Worm (Caenorhabditis elegans) whole organism, L1 larva: ENCODE measurements around the gene cyp-32A1.

ENCODE experiments used
- aha-1 ChIP-seq: fragments of 150-350 bp; optimal IDR thresholded peaks from 2 replicates; lab custom pipeline; 2014; ENCODE audit warnings: missing biosample characterization, missing genetic modification characterization
- alr-1 ChIP-seq: fragments of 200-800 bp; sonication (Bioruptor generic); optimal IDR thresholded peaks from 2 replicates; lab custom pipeline; 2018; ENCODE audit warnings: borderline replicate concordance, mild to moderate bottlenecking, missing genetic modification characterization, missing compliant biosample characterization
- aly-2 ChIP-seq: fragments of 150-350 bp; optimal IDR thresholded peaks from 2 replicates; lab custom pipeline; 2014; ENCODE audit warnings: missing biosample characterization, missing genetic modification characterization
- ama-1 ChIP-seq: fragments of 150-350 bp; optimal IDR thresholded peaks from 2 replicates; lab custom pipeline; 2014
- blmp-1 ChIP-seq: fragments of 150-350 bp; optimal IDR thresholded peaks from 2 replicates; lab custom pipeline; 2014; ENCODE audit warnings: missing biosample characterization, missing genetic modification characterization
- ceh-63 ChIP-seq: fragments of 200-800 bp; sonication (Bioruptor generic); optimal IDR thresholded peaks from 2 replicates; lab custom pipeline; 2018; ENCODE audit warnings: mild to moderate bottlenecking, missing genetic modification characterization, missing compliant biosample characterization
- ceh-82 ChIP-seq, 3 experiments: fragments of 150-350 bp in 1 of 3; sonication (generic microtip) in 2 of 3; optimal IDR thresholded peaks; 2 replicates each; lab custom pipeline; 2014 to 2017; ENCODE audit warnings: missing biosample characterization in 3 of 3, missing genetic modification characterization in 3 of 3
- ceh-88 ChIP-seq: fragments of 200-800 bp; sonication (Bioruptor generic); IDR thresholded peaks from 2 replicates; pipeline ENCODE4 v1.3.6; 2022; ENCODE audit warnings: missing genetic modification characterization, missing compliant biosample characterization
- ceh-90 ChIP-seq: sonication (generic microtip); optimal IDR thresholded peaks from 2 replicates; lab custom pipeline; 2016; ENCODE audit warnings: missing genetic modification characterization, missing compliant biosample characterization
- ces-1 ChIP-seq: fragments of 150-350 bp; optimal IDR thresholded peaks from 2 replicates; lab custom pipeline; 2014; ENCODE audit warnings: missing biosample characterization, missing genetic modification reagents, missing genetic modification characterization
- dsc-1 ChIP-seq: sonication (generic microtip); optimal IDR thresholded peaks from 2 replicates; lab custom pipeline; 2016; ENCODE audit warnings: mild to moderate bottlenecking, missing genetic modification characterization, missing compliant biosample characterization
- efl-1 ChIP-seq, 4 experiments: fragments of 150-350 bp; optimal IDR thresholded peaks in 3 of 4; peaks in 1 of 4; 1 replicate in 1 of 4; 2 replicates in 3 of 4; lab custom pipeline; 2014; ENCODE audit warnings: missing biosample characterization in 2 of 4, missing genetic modification characterization in 2 of 4, missing genetic modification reagents in 2 of 4
- egl-13 ChIP-seq: sonication (generic microtip); optimal IDR thresholded peaks from 2 replicates; lab custom pipeline; 2016; ENCODE audit warnings: missing genotype, missing genetic modification reagents, missing genetic modification characterization, missing compliant biosample characterization
- elt-2 ChIP-seq: sonication (generic microtip); optimal IDR thresholded peaks from 2 replicates; lab custom pipeline; 2016; ENCODE audit warnings: missing genetic modification characterization, mild to moderate bottlenecking, inconsistent platforms, missing compliant biosample characterization, missing genetic modification reagents
- ets-5 ChIP-seq: fragments of 200-800 bp; sonication (Bioruptor generic); IDR thresholded peaks from 2 replicates; pipeline ENCODE4 v1.3.6; 2022; ENCODE audit warnings: missing genetic modification characterization, missing compliant biosample characterization
- fkh-4 ChIP-seq: sonication (generic microtip); optimal IDR thresholded peaks from 2 replicates; lab custom pipeline; 2016; ENCODE audit warnings: missing compliant biosample characterization, missing genetic modification characterization, borderline replicate concordance
- fkh-8 ChIP-seq: sonication (generic microtip); optimal IDR thresholded peaks from 2 replicates; lab custom pipeline; 2016; ENCODE audit warnings: mild to moderate bottlenecking, missing genetic modification characterization, missing compliant biosample characterization
- fos-1 ChIP-seq: fragments of 150-350 bp; optimal IDR thresholded peaks from 2 replicates; lab custom pipeline; 2014; ENCODE audit warnings: missing biosample characterization, missing genetic modification characterization
- hlh-17 ChIP-seq: fragments of 200-800 bp; sonication (Bioruptor generic); optimal IDR thresholded peaks from 2 replicates; lab custom pipeline; 2018; ENCODE audit warnings: missing genetic modification characterization, mild to moderate bottlenecking, missing compliant biosample characterization, moderate library complexity, borderline replicate concordance
- hlh-4 ChIP-seq: sonication (generic microtip); optimal IDR thresholded peaks from 2 replicates; lab custom pipeline; 2016; ENCODE audit warnings: mild to moderate bottlenecking, missing genetic modification characterization, missing compliant biosample characterization
- isw-1 ChIP-seq: fragments of 200-800 bp; sonication (Bioruptor generic); IDR thresholded peaks from 2 replicates; pipeline ENCODE4 v1.3.6; 2022; ENCODE audit warnings: missing genetic modification characterization, missing compliant biosample characterization
- jun-1 ChIP-seq: fragments of 150-350 bp; optimal IDR thresholded peaks from 2 replicates; lab custom pipeline; 2014; ENCODE audit warnings: missing biosample characterization, missing genetic modification reagents, missing genetic modification characterization
- lin-14 ChIP-seq: fragments of 200-800 bp; sonication (Bioruptor generic); optimal IDR thresholded peaks from 2 replicates; lab custom pipeline; 2018; ENCODE audit warnings: mild to moderate bottlenecking, missing genetic modification characterization, moderate library complexity, missing compliant biosample characterization
- lin-15B ChIP-seq: fragments of 150-350 bp; sonication (generic microtip); optimal IDR thresholded peaks from 3 replicates; lab custom pipeline; 2014; ENCODE audit warnings: missing biosample characterization, missing genetic modification characterization
- lin-35 ChIP-seq, 2 experiments: fragments of 150-350 bp; optimal IDR thresholded peaks; 2 replicates each; lab custom pipeline; 2014; ENCODE audit warnings: missing biosample characterization in 2 of 2, missing genetic modification characterization in 2 of 2, missing genetic modification reagents in 2 of 2
- mab-9 ChIP-seq: fragments of 200-800 bp; sonication (Bioruptor generic); IDR thresholded peaks from 2 replicates; pipeline ENCODE4 v1.3.6; 2022; ENCODE audit warnings: missing genetic modification reagents, missing genetic modification characterization, missing compliant biosample characterization
- mef-2 ChIP-seq: fragments of 150-350 bp; optimal IDR thresholded peaks from 2 replicates; lab custom pipeline; 2014; ENCODE audit warnings: missing biosample characterization, missing genetic modification characterization
- nhr-11 ChIP-seq: fragments of 150-350 bp; optimal IDR thresholded peaks from 2 replicates; lab custom pipeline; 2014; ENCODE audit warnings: missing biosample characterization, missing genetic modification characterization
- nhr-237 ChIP-seq: fragments of 150-350 bp; optimal IDR thresholded peaks from 2 replicates; lab custom pipeline; 2014; ENCODE audit warnings: missing biosample characterization, missing genetic modification characterization
- nhr-47 ChIP-seq: sonication (generic microtip); optimal IDR thresholded peaks from 2 replicates; lab custom pipeline; 2016; ENCODE audit warnings: mild to moderate bottlenecking, missing genetic modification characterization, moderate library complexity, missing compliant biosample characterization
- nhr-71 ChIP-seq: sonication (generic microtip); optimal IDR thresholded peaks from 2 replicates; lab custom pipeline; 2016; ENCODE audit warnings: mild to moderate bottlenecking, missing genetic modification characterization, moderate library complexity, missing compliant biosample characterization
- nhr-76 ChIP-seq: sonication (generic microtip); optimal IDR thresholded peaks from 2 replicates; lab custom pipeline; 2017; ENCODE audit warnings: missing biosample characterization, missing genetic modification characterization
- nhr-77 ChIP-seq: fragments of 150-350 bp; optimal IDR thresholded peaks from 2 replicates; lab custom pipeline; 2014; ENCODE audit warnings: missing biosample characterization, missing genetic modification characterization
- nhr-84 ChIP-seq: sonication (generic microtip); optimal IDR thresholded peaks from 2 replicates; lab custom pipeline; 2017; ENCODE audit warnings: missing biosample characterization, missing genetic modification characterization
- pax-3 ChIP-seq: fragments of 200-800 bp; sonication (Bioruptor generic); optimal IDR thresholded peaks from 2 replicates; lab custom pipeline; 2018; ENCODE audit warnings: mild to moderate bottlenecking, missing genetic modification characterization, moderate library complexity, missing compliant biosample characterization
- pqm-1 ChIP-seq: sonication (generic microtip); optimal IDR thresholded peaks from 3 replicates; lab custom pipeline; 2017; ENCODE audit warnings: missing biosample characterization, missing genetic modification characterization
- rnt-1 ChIP-seq: sonication (generic microtip); optimal IDR thresholded peaks from 2 replicates; lab custom pipeline; 2016; ENCODE audit warnings: mild to moderate bottlenecking, missing genetic modification characterization, moderate library complexity, missing compliant biosample characterization
- snu-23 ChIP-seq: sonication (generic microtip); optimal IDR thresholded peaks from 2 replicates; lab custom pipeline; 2016; ENCODE audit warnings: missing genetic modification characterization, missing compliant biosample characterization
- sptf-1 ChIP-seq: fragments of 150-350 bp; optimal IDR thresholded peaks from 2 replicates; lab custom pipeline; 2014; ENCODE audit warnings: missing biosample characterization, missing genetic modification characterization
- tbx-2 ChIP-seq: sonication (generic microtip); optimal IDR thresholded peaks from 2 replicates; lab custom pipeline; 2016; ENCODE audit warnings: missing genetic modification characterization, missing compliant biosample characterization
- tlp-1 ChIP-seq: fragments of 150-350 bp; optimal IDR thresholded peaks from 2 replicates; lab custom pipeline; 2014; ENCODE audit warnings: missing biosample characterization, missing genetic modification characterization
- unc-30 ChIP-seq: sonication (generic microtip); optimal IDR thresholded peaks from 2 replicates; lab custom pipeline; 2017; ENCODE audit warnings: missing biosample characterization, missing genetic modification characterization
- unc-62 ChIP-seq: fragments of 150-350 bp; optimal IDR thresholded peaks from 2 replicates; lab custom pipeline; 2014; ENCODE audit warnings: missing biosample characterization, missing genetic modification reagents, missing genetic modification characterization
- unc-98 ChIP-seq: fragments of 200-800 bp; sonication (Bioruptor generic); IDR thresholded peaks from 2 replicates; pipeline ENCODE4 v1.3.6; 2022; ENCODE audit warnings: missing genetic modification characterization, missing compliant biosample characterization
- vab-15 ChIP-seq: sonication (generic microtip); optimal IDR thresholded peaks from 2 replicates; lab custom pipeline; 2017; ENCODE audit warnings: missing genotype, mild to moderate bottlenecking, missing genetic modification characterization, missing compliant biosample characterization
- xbp-1 ChIP-seq: sonication (generic microtip); optimal IDR thresholded peaks from 2 replicates; lab custom pipeline; 2016; ENCODE audit warnings: missing genetic modification characterization, missing compliant biosample characterization
- zag-1 ChIP-seq: fragments of 150-350 bp; optimal IDR thresholded peaks from 2 replicates; lab custom pipeline; 2014; ENCODE audit warnings: missing biosample characterization, missing genetic modification characterization
- zip-4 ChIP-seq: fragments of 200-800 bp; sonication (Bioruptor generic); optimal IDR thresholded peaks from 2 replicates; lab custom pipeline; 2018; ENCODE audit warnings: mild to moderate bottlenecking, missing genetic modification characterization, moderate library complexity, missing compliant biosample characterization
- ztf-11 ChIP-seq, 2 experiments: sonication (generic microtip); optimal IDR thresholded peaks; 2 replicates each; lab custom pipeline; 2016 to 2017; ENCODE audit warnings: missing genetic modification characterization in 2 of 2, missing biosample characterization in 1 of 2, missing compliant biosample characterization in 1 of 2
- ztf-4 ChIP-seq: fragments of 150-350 bp; optimal IDR thresholded peaks from 2 replicates; lab custom pipeline; 2014; ENCODE audit warnings: missing biosample characterization, missing genetic modification characterization

cyp-32A1 gene

DNA sequence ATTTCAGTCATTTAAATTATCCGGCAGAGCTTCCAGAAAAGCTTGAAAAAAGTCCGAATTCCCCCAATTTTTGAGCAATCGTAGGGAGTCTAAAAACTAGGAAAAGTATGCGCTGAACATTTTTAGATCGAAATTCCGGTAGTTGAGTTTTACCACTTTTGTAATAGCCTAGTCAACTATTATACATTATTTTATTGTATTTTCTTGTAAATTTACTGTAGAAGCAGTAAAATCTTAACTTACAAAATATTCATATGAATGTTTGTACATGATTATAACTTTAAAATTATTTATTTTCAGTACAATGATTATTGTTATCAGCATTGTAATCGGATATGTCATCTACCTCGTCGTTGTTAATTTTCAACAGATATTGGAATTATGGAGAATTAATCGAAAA is at the start of gene cyp-32A1:
Gene cyp-32A1, plus strand, starts transcription at position 301 of the 400 bp plus-strand sequence.
- TF ChIP-seq ces-1 (GFP tag; lab: Kevin White, UChicago) = no peak
- TF ChIP-seq nhr-71 (tag; lab: Kevin White, UChicago) = no peak
- no peak for TF ChIP-seq lin-35 (GFP tag; optimal IDR thresholded peaks at IDR 0.05; lab: Kevin White, UChicago)
- no peak for TF ChIP-seq dsc-1
- TF ChIP-seq zip-4 (GFP tag; lab: Kevin White, UChicago) = no peak
- TF ChIP-seq ztf-4 = no peak
- TF ChIP-seq ztf-11 (tag; optimal IDR thresholded peaks at IDR 0.05; lab: Kevin White, UChicago) = no peak
- no peak for TF ChIP-seq nhr-76
- TF ChIP-seq isw-1 (GFP tag; lab: Robert Waterston, UW) = no peak
- no peak for TF ChIP-seq unc-62 (GFP tag; lab: Kevin White, UChicago)
- no peak for TF ChIP-seq unc-30 (tag; lab: Kevin White, UChicago)
- TF ChIP-seq fkh-8 = no peak
- no peak for TF ChIP-seq hlh-4
- TF ChIP-seq ceh-90 (tag; lab: Kevin White, UChicago) = no peak
- no peak for TF ChIP-seq mab-9
- no peak for TF ChIP-seq tbx-2
- no peak for TF ChIP-seq alr-1
- no peak for TF ChIP-seq pax-3
- TF ChIP-seq pqm-1 (tag; lab: Kevin White, UChicago) = no peak
- TF ChIP-seq, all 84 proteins: peak for 0

DNA sequence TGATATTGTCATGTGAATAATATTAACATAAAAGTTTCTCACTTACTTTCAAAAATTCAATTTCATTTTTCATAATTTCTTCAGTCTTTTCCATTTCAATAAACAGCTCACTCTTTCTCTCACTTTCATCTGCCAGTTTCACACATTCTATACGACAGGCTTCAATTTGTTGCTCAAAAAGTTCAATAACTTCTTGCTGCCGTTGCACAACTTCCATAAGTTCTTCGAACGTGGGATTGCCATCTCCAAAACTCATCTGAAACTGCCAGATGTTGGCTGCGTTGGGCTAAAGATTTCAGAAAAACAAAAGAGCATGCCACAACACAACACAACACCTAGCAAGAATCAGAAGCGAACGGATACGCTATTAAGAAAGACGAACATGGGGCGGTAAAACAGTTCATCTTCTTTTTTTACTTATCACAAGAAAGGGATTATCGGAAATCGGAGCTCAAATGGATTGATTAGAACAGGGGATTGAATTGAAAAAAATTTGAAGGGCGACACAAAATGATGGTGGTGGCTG is 48.3 kb upstream of the cyp-32A1 start:
- TF ChIP-seq ama-1 (peak; percentile 52), mab-9 (no peak)

DNA sequence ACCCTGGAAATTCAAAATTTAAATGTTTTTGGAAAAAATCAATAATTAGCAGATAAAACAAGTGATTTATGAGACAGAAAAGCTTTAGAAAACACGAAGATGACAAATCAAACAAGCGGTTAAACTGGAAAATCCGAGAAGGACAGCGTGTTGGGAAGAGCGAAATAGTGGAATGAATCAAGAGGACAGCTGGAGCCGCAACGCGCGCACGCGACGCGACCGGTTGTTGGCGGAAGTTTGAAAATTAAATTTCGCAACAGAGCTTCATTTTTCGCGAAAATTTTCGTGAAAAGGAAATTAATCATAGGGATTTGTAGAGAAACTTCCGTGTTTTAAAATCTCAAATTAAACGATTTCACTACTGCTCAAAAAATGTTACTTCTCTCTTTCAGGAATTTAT is 46.7 kb upstream of the cyp-32A1 start, which contains the start of gene clic-1:
Gene clic-1, minus strand, starts transcription at position 3 of the 400 bp plus-strand sequence.
- TF ChIP-seq fos-1 (tag; lab: Kevin White, UChicago) = peak; percentile 58
- TF ChIP-seq pqm-1 (tag; lab: Kevin White, UChicago) = no peak
- TF ChIP-seq aly-2 (tag; lab: Kevin White, UChicago) = peak; percentile 2
- peak; percentile 44 for TF ChIP-seq dsc-1
- TF ChIP-seq ceh-63 = no peak
- peak; percentile 43 for TF ChIP-seq lin-15B (tag; lab: Kevin White, UChicago)
- no peak for TF ChIP-seq zag-1 (tag; lab: Kevin White, UChicago)
- TF ChIP-seq vab-15 (tag; lab: Kevin White, UChicago) = no peak
- peak; percentile 4 for TF ChIP-seq nhr-11 (tag; lab: Kevin White, UChicago)
- TF ChIP-seq unc-62 (GFP tag; lab: Kevin White, UChicago) = no peak
- peak; percentile 60 for TF ChIP-seq blmp-1
- no peak for TF ChIP-seq pax-3
- TF ChIP-seq ama-1 = no peak
- TF ChIP-seq xbp-1 (tag; lab: Kevin White, UChicago) = peak; percentile 70
- no peak for TF ChIP-seq ceh-88 (GFP tag; lab: Robert Waterston, UW)
- TF ChIP-seq mef-2 (tag; lab: Kevin White, UChicago) = no peak
- TF ChIP-seq nhr-47 (tag; lab: Kevin White, UChicago) = peak; percentile 68
- no peak for TF ChIP-seq nhr-84 (tag; lab: Kevin White, UChicago)
- peak; percentile 63 for TF ChIP-seq rnt-1
- no peak for TF ChIP-seq fkh-4 (tag; lab: Kevin White, UChicago)
- TF ChIP-seq unc-98 (GFP tag; lab: Robert Waterston, UW) = no peak
- TF ChIP-seq elt-2 (tag; lab: Kevin White, UChicago) = no peak
- peak; percentile 56 for TF ChIP-seq isw-1 (GFP tag; lab: Robert Waterston, UW)
- TF ChIP-seq hlh-17 (GFP tag; lab: Kevin White, UChicago) = no peak
- TF ChIP-seq aha-1 (tag; lab: Kevin White, UChicago) = no peak
- TF ChIP-seq sptf-1 (tag; lab: Kevin White, UChicago) = no peak
- TF ChIP-seq tlp-1 (tag; lab: Kevin White, UChicago) = no peak
- peak; percentile 35 to 85 (median 62) for TF ChIP-seq ceh-82 (tag; optimal IDR thresholded peaks at IDR 0.05; lab: Kevin White, UChicago)
- TF ChIP-seq lin-14 = peak; percentile 70
- no peak for TF ChIP-seq egl-13
- TF ChIP-seq ets-5 (GFP tag; lab: Robert Waterston, UW) = no peak
- TF ChIP-seq jun-1 (tag; lab: Kevin White, UChicago) = peak; percentile 63
- TF ChIP-seq nhr-76 = no peak
- TF ChIP-seq nhr-71 (tag; lab: Kevin White, UChicago) = peak; percentile 78
- TF ChIP-seq snu-23 (GFP tag; lab: Kevin White, UChicago) = peak; percentile 74
- TF ChIP-seq nhr-77 (tag; lab: Kevin White, UChicago) = no peak
- TF ChIP-seq nhr-237 (tag; lab: Kevin White, UChicago) = no peak
- peak; percentile 83 to 96 for TF ChIP-seq efl-1 (optimal IDR thresholded peaks at IDR 0.05; lab: Kevin White, UChicago)
- TF ChIP-seq efl-1 (GFP tag; optimal IDR thresholded peaks at IDR 0.05 in 1 of 2; lab: Kevin White, UChicago) = peak; percentile 96 to 99
